Worm (Caenorhabditis elegans) whole organism, young adult: ENCODE data around the gene srh-289.

Experiments used
- B0019.2 ChIP-seq: fragments of 200-800 bp; sonication (Bioruptor generic); conservative IDR thresholded peaks from 2 replicates; pipeline ENCODE4 v1.3.6; 2022; ENCODE audit warnings: missing genetic modification reagents, missing genetic modification characterization, missing compliant biosample characterization
- B0035.1 ChIP-seq: sonication (generic microtip); optimal IDR thresholded peaks from 2 replicates; lab custom pipeline; 2016; ENCODE audit warnings: missing genetic modification characterization, mild to moderate bottlenecking, missing compliant biosample characterization, missing genotype, missing genetic modification reagents
- F33H1.4 ChIP-seq: fragments of 200-800 bp; sonication (Bioruptor generic); IDR thresholded peaks from 2 replicates; pipeline ENCODE4 v1.3.6; 2022; ENCODE audit warnings: missing genetic modification reagents, missing genetic modification characterization, missing compliant biosample characterization
- F37B4.10 ChIP-seq: fragments of 200-800 bp; sonication (Bioruptor generic); IDR thresholded peaks from 2 replicates; pipeline ENCODE4 v1.3.6; 2022; ENCODE audit warnings: missing genetic modification characterization, missing compliant biosample characterization
- F52B5.7 ChIP-seq: sonication (generic microtip); optimal IDR thresholded peaks from 2 replicates; lab custom pipeline; 2016; ENCODE audit warnings: mild to moderate bottlenecking, missing genetic modification characterization, missing compliant biosample characterization
- K11D2.4 ChIP-seq: fragments of 200-800 bp; sonication (Bioruptor generic); IDR thresholded peaks from 2 replicates; pipeline ENCODE4 v1.3.6; 2022; ENCODE audit warnings: missing genetic modification reagents, missing genetic modification characterization, missing compliant biosample characterization
- T26A5.8 ChIP-seq: sonication (generic microtip); optimal IDR thresholded peaks from 2 replicates; lab custom pipeline; 2016; ENCODE audit warnings: missing genetic modification characterization, missing compliant biosample characterization
- Y53F4B.3 ChIP-seq: fragments of 200-800 bp; sonication (Bioruptor generic); IDR thresholded peaks from 2 replicates; pipeline ENCODE4 v1.3.6; 2022; ENCODE audit warnings: missing genetic modification reagents, missing genetic modification characterization, missing compliant biosample characterization
- Y53G8AR.9 ChIP-seq: fragments of 200-800 bp; sonication (Bioruptor generic); conservative IDR thresholded peaks from 2 replicates; pipeline ENCODE4 v1.3.6; 2022; ENCODE audit warnings: missing genetic modification reagents, missing genetic modification characterization, missing compliant biosample characterization
- Y67H2A.10 ChIP-seq: fragments of 200-800 bp; sonication (Bioruptor generic); conservative IDR thresholded peaks from 2 replicates; pipeline ENCODE4 v1.3.6; 2022; ENCODE audit warnings: missing genetic modification reagents, missing genetic modification characterization, missing compliant biosample characterization
- aptf-3 ChIP-seq: fragments of 200-800 bp; sonication (Bioruptor generic); IDR thresholded peaks from 2 replicates; pipeline ENCODE4 v1.3.6; 2022; ENCODE audit warnings: missing genetic modification characterization, missing compliant biosample characterization
- atf-7 ChIP-seq: sonication (generic microtip); optimal IDR thresholded peaks from 2 replicates; lab custom pipeline; 2017; ENCODE audit warnings: mild to moderate bottlenecking, missing genetic modification characterization, missing compliant biosample characterization
- athp-1 ChIP-seq: sonication (generic microtip); optimal IDR thresholded peaks from 2 replicates; lab custom pipeline; 2017; ENCODE audit warnings: mild to moderate bottlenecking, missing genetic modification characterization, missing compliant biosample characterization
- bed-1 ChIP-seq: fragments of 200-800 bp; sonication (Bioruptor generic); IDR thresholded peaks from 2 replicates; pipeline ENCODE4 v1.3.6; 2022; ENCODE audit warnings: missing genetic modification reagents, missing genetic modification characterization, missing compliant biosample characterization
- ccch-3 ChIP-seq: fragments of 200-800 bp; sonication (Bioruptor generic); optimal IDR thresholded peaks from 2 replicates; lab custom pipeline; 2018; ENCODE audit warnings: mild to moderate bottlenecking, missing genetic modification characterization, missing compliant biosample characterization
- cebp-1 ChIP-seq, 2 experiments: fragments of 200-800 bp in 1 of 2; sonication (Bioruptor generic) in 1 of 2; sonication (generic microtip) in 1 of 2; IDR thresholded peaks in 1 of 2; optimal IDR thresholded peaks in 1 of 2; 2 replicates each; pipeline versions ENCODE4 v1.3.6 to Lab custom; 2017 to 2022; ENCODE audit warnings: missing compliant biosample characterization in 2 of 2, missing genetic modification characterization in 2 of 2, mild to moderate bottlenecking in 1 of 2, missing genetic modification reagents in 1 of 2, moderate library complexity in 1 of 2
- cebp-2 ChIP-seq: fragments of 200-800 bp; sonication (Bioruptor generic); IDR thresholded peaks from 2 replicates; pipeline ENCODE4 v1.3.6; 2022; ENCODE audit warnings: missing genetic modification characterization, missing compliant biosample characterization
- ceh-58 ChIP-seq: fragments of 200-800 bp; sonication (Bioruptor generic); IDR thresholded peaks from 2 replicates; pipeline ENCODE4 v1.3.6; 2022; ENCODE audit warnings: missing genetic modification characterization, missing compliant biosample characterization
- dox-1 ChIP-seq: fragments of 200-800 bp; sonication (Bioruptor generic); IDR thresholded peaks from 2 replicates; pipeline ENCODE4 v1.3.6; 2022; ENCODE audit warnings: missing genetic modification reagents, missing genetic modification characterization, missing compliant biosample characterization
- fkh-3 ChIP-seq: sonication (generic microtip); optimal IDR thresholded peaks from 2 replicates; lab custom pipeline; 2016; ENCODE audit warnings: mild to moderate bottlenecking, missing genetic modification characterization, missing compliant biosample characterization
- gei-17 ChIP-seq: fragments of 200-800 bp; sonication (Bioruptor generic); optimal IDR thresholded peaks from 2 replicates; lab custom pipeline; 2018; ENCODE audit warnings: mild to moderate bottlenecking, missing genetic modification characterization, missing compliant biosample characterization
- him-1 ChIP-seq: sonication (generic microtip); optimal IDR thresholded peaks from 2 replicates; lab custom pipeline; 2016; ENCODE audit warnings: missing genotype, missing genetic modification reagents, missing genetic modification characterization, missing compliant biosample characterization
- hmg-1.2 ChIP-seq: fragments of 200-800 bp; sonication (Bioruptor generic); IDR thresholded peaks from 2 replicates; pipeline ENCODE4 v1.3.6; 2022; ENCODE audit warnings: missing genetic modification reagents, missing genetic modification characterization, missing compliant biosample characterization
- hsf-1 ChIP-seq: fragments of 200-800 bp; sonication (Bioruptor generic); IDR thresholded peaks from 2 replicates; pipeline ENCODE4 v1.3.6; 2022; ENCODE audit warnings: missing genetic modification reagents, missing genetic modification characterization, missing compliant biosample characterization
- let-526 ChIP-seq: fragments of 200-800 bp; sonication (Bioruptor generic); IDR thresholded peaks from 2 replicates; pipeline ENCODE4 v1.3.6; 2022; ENCODE audit warnings: missing genetic modification reagents, missing genetic modification characterization, missing compliant biosample characterization
- lin-26 ChIP-seq: fragments of 200-800 bp; sonication (Bioruptor generic); IDR thresholded peaks from 2 replicates; pipeline ENCODE4 v1.3.6; 2022; ENCODE audit warnings: missing genetic modification reagents, missing genetic modification characterization, missing compliant biosample characterization
- madf-10 ChIP-seq: sonication (generic microtip); optimal IDR thresholded peaks from 2 replicates; lab custom pipeline; 2016; ENCODE audit warnings: mild to moderate bottlenecking, missing genetic modification characterization, missing compliant biosample characterization
- madf-6 ChIP-seq: fragments of 200-800 bp; sonication (Bioruptor generic); IDR thresholded peaks from 2 replicates; pipeline ENCODE4 v1.3.6; 2022; ENCODE audit warnings: missing genetic modification reagents, missing genetic modification characterization, missing compliant biosample characterization
- mxl-1 ChIP-seq: sonication (generic microtip); optimal IDR thresholded peaks from 2 replicates; lab custom pipeline; 2016; ENCODE audit warnings: missing genetic modification characterization, missing compliant biosample characterization
- nfya-2 ChIP-seq: fragments of 200-800 bp; sonication (Bioruptor generic); IDR thresholded peaks from 2 replicates; pipeline ENCODE4 v1.3.6; 2022; ENCODE audit warnings: missing genetic modification reagents, missing genetic modification characterization, missing compliant biosample characterization
- nhr-179 ChIP-seq: sonication (generic microtip); optimal IDR thresholded peaks from 2 replicates; lab custom pipeline; 2016; ENCODE audit warnings: mild to moderate bottlenecking, missing genetic modification characterization, missing compliant biosample characterization
- nhr-80 ChIP-seq: sonication (generic microtip); optimal IDR thresholded peaks from 2 replicates; lab custom pipeline; 2016; ENCODE audit warnings: missing genetic modification characterization, missing compliant biosample characterization
- rpc-1 ChIP-seq, 2 experiments: fragments of 150-350 bp in 1 of 2; sonication (generic microtip) in 1 of 2; optimal IDR thresholded peaks; 2 replicates each; lab custom pipeline; 2014 to 2018; ENCODE audit warnings: missing biosample characterization in 1 of 2, missing genetic modification characterization in 1 of 2, missing genetic modification reagents in 1 of 2, missing genotype in 1 of 2
- snpc-1.1 ChIP-seq: sonication (generic microtip); optimal IDR thresholded peaks from 2 replicates; lab custom pipeline; 2017; ENCODE audit warnings: missing genetic modification characterization, mild to moderate bottlenecking, missing compliant biosample characterization, antibody characterized with exemption, moderate library complexity, missing genotype, missing genetic modification reagents; ENCODE audit not compliant: insufficient read depth
- snpc-4 ChIP-seq, 5 experiments: fragments of 150-350 bp in 1 of 5; sonication (generic microtip) in 4 of 5; optimal IDR thresholded peaks; 2 replicates each; lab custom pipeline; 2014 to 2018; ENCODE audit warnings: missing genetic modification characterization in 5 of 5, missing biosample characterization in 3 of 5, antibody characterized with exemption in 2 of 5, mild to moderate bottlenecking in 2 of 5, missing compliant biosample characterization in 2 of 5, missing genotype in 2 of 5, moderate library complexity in 2 of 5, missing genetic modification reagents in 1 of 5
- somi-1 ChIP-seq: fragments of 200-800 bp; sonication (Bioruptor generic); optimal IDR thresholded peaks from 2 replicates; lab custom pipeline; 2018; ENCODE audit warnings: mild to moderate bottlenecking, missing genetic modification characterization, missing compliant biosample characterization
- tbp1 ChIP-seq: fragments of 200-800 bp; sonication (Bioruptor generic); optimal IDR thresholded peaks from 2 replicates; lab custom pipeline; 2018; ENCODE audit warnings: mild to moderate bottlenecking, missing genetic modification characterization, missing compliant biosample characterization
- tlf-1 ChIP-seq: fragments of 200-800 bp; sonication (Bioruptor generic); optimal IDR thresholded peaks from 2 replicates; lab custom pipeline; 2018; ENCODE audit warnings: mild to moderate bottlenecking, missing genetic modification characterization, missing compliant biosample characterization
- zim-3 ChIP-seq: sonication (generic microtip); optimal IDR thresholded peaks from 2 replicates; lab custom pipeline; 2017; ENCODE audit warnings: mild to moderate bottlenecking, missing genetic modification characterization, moderate library complexity, missing compliant biosample characterization
- ztf-22 ChIP-seq: fragments of 200-800 bp; sonication (Bioruptor generic); optimal IDR thresholded peaks from 2 replicates; lab custom pipeline; 2018; ENCODE audit warnings: mild to moderate bottlenecking, missing genetic modification characterization, moderate library complexity, missing compliant biosample characterization
- ztf-25 ChIP-seq: fragments of 200-800 bp; sonication (Bioruptor generic); IDR thresholded peaks from 2 replicates; pipeline ENCODE4 v1.3.6; 2022; ENCODE audit warnings: missing genetic modification reagents, missing genetic modification characterization, missing compliant biosample characterization
- ztf-28 ChIP-seq: fragments of 200-800 bp; sonication (Bioruptor generic); IDR thresholded peaks from 2 replicates; pipeline ENCODE4 v1.3.6; 2022; ENCODE audit warnings: missing genetic modification reagents, missing genetic modification characterization, missing compliant biosample characterization

Gene srh-289

ce11 chrV:17765077-17765476 lies 28.8 kb downstream of the srh-289 start, which contains the start of the genes C47A10.16 and srh-283:
Gene C47A10.16 (minus strand): TSS chrV:17765177.
Gene srh-283 (plus strand): TSS chrV:17765348.
- TF ChIP-seq bed-1 (GFP tag; lab: Robert Waterston, UW) (no peak), mxl-1 (tag; lab: Kevin White, UChicago) (no peak), athp-1 (tag; lab: Kevin White, UChicago) (no peak), tbp1 (GFP tag; lab: Kevin White, UChicago) (no peak)
- TF ChIP-seq, all 124 proteins: peak for 0

DNA sequence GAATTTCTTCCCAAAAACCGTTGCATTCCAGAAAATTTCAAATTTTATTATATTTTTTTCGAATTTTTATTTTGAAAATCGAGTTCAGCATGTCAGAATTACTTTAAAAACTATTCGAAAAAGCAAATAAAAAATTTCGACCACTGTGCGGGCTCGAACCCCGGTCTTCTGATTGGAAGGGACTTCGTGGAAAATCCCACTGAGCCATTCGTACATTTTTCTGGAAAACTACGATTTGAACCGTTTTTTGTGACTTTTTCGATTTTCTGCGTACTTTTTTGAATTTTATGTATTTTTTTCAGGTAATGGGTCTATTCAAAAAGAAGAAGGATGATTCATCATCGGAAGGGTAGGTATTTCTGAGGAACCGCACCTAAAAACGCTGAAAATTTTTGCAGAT lies 38.3 kb downstream of the srh-289 start, which contains the start of gene pgp-9:
pgp-9 (plus strand) TSS at position 301 of the 400 bp plus-strand sequence.
- TF ChIP-seq Y53G8AR.9 (GFP tag; lab: Robert Waterston, UW) (no peak), nfya-2 (GFP tag; lab: Robert Waterston, UW) (no peak), him-1 (tag; lab: Kevin White, UChicago) (no peak), B0035.1 (tag; lab: Kevin White, UChicago) (no peak), zim-3 (tag; lab: Kevin White, UChicago) (no peak), bed-1 (GFP tag; lab: Robert Waterston, UW) (no peak), ztf-22 (GFP tag; lab: Kevin White, UChicago) (no peak), somi-1 (GFP tag; lab: Kevin White, UChicago) (no peak), ztf-25 (GFP tag; lab: Robert Waterston, UW) (no peak), T26A5.8 (tag; lab: Kevin White, UChicago) (no peak), madf-10 (tag; lab: Kevin White, UChicago) (no peak), cebp-2 (GFP tag; lab: Robert Waterston, UW) (no peak), snpc-1.1 (tag; lab: Kevin White, UChicago) (no peak), nhr-179 (tag; lab: Kevin White, UChicago) (no peak), madf-6 (GFP tag; lab: Robert Waterston, UW) (no peak)

DNA sequence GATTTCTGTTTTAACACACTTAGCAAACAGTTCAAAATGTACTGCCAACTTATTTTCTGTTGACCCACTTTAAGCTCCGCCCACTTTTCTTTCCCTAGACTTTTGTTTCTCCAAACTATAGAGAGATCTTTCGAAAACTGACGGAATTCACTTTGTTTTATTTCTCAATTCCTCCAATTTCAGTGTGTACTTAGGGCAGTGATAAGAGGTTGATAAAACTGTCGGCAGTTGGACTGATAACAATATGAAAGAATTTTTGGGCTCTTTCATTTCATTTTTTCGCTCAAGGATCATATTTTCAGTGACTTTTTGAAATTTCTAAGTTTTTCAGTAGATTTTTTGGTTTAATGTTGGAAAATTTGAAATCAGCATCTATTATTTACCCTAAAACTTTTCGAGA lies 38.9 kb downstream of the srh-289 start:
- peak; percentile 31 for TF ChIP-seq nhr-80 (tag; lab: Kevin White, UChicago)
- TF ChIP-seq gei-17 = no peak

DNA sequence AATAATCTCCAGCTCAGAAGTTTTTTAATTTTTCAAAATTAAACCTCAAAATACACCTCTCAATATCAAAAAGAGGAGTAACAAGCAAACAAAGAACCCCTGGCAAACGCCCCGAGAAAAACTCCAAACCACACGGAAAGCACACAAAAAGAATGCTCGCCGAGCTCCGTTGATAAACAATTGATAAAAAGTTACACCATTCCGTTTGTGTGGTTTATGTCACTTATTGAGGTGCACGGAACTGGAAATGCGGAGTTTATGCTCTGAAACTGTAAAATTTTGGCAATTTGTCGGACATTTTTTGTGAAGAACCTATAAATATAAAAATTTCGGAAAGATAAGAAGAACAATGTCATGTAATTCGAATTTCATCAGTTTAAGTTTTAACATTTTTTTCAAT lies 41.5 kb downstream of the srh-289 start:
- TF ChIP-seq let-526 (no peak), snpc-4 (GFP tag; optimal IDR thresholded peaks at IDR 0.05; lab: Kevin White, UChicago) (no peak), snpc-4 (tag; optimal IDR thresholded peaks at IDR 0.05; lab: Kevin White, UChicago) (peak in 1 of 4 experiments; percentile 14), K11D2.4 (no peak), ztf-28 (GFP tag; lab: Robert Waterston, UW) (no peak), lin-26 (GFP tag; lab: Robert Waterston, UW) (no peak), F33H1.4 (no peak), Y53G8AR.9 (GFP tag; lab: Robert Waterston, UW) (no peak), hsf-1 (GFP tag; lab: Robert Waterston, UW) (no peak), Y53F4B.3 (GFP tag; lab: Robert Waterston, UW) (no peak), dox-1 (GFP tag; lab: Robert Waterston, UW) (0 out of 2 replicates have a peak, but pooled peaks have one; percentile 12), ccch-3 (GFP tag; lab: Kevin White, UChicago) (no peak), ceh-58 (GFP tag; lab: Robert Waterston, UW) (no peak), F52B5.7 (tag; lab: Kevin White, UChicago) (no peak), rpc-1 (optimal IDR thresholded peaks at IDR 0.05; lab: Kevin White, UChicago) (no peak), rpc-1 (tag; optimal IDR thresholded peaks at IDR 0.05; lab: Kevin White, UChicago) (no peak), B0019.2 (no peak), cebp-1 (GFP tag; IDR thresholded peaks at IDR 0.05; lab: Robert Waterston, UW) (no peak), cebp-1 (tag; optimal IDR thresholded peaks at IDR 0.05; lab: Kevin White, UChicago) (peak; percentile 37), tlf-1 (GFP tag; lab: Kevin White, UChicago) (no peak), F37B4.10 (GFP tag; lab: Robert Waterston, UW) (no peak), atf-7 (tag; lab: Kevin White, UChicago) (no peak), Y67H2A.10 (no peak), hmg-1.2 (no peak), tbp1 (GFP tag; lab: Kevin White, UChicago) (peak; percentile 0), fkh-3 (tag; lab: Kevin White, UChicago) (no peak), aptf-3 (GFP tag; lab: Robert Waterston, UW) (no peak), nhr-80 (tag; lab: Kevin White, UChicago) (peak; percentile 90)
